Worm (Caenorhabditis elegans): ENCODE data around the gene rab-6.1.

DNA sequence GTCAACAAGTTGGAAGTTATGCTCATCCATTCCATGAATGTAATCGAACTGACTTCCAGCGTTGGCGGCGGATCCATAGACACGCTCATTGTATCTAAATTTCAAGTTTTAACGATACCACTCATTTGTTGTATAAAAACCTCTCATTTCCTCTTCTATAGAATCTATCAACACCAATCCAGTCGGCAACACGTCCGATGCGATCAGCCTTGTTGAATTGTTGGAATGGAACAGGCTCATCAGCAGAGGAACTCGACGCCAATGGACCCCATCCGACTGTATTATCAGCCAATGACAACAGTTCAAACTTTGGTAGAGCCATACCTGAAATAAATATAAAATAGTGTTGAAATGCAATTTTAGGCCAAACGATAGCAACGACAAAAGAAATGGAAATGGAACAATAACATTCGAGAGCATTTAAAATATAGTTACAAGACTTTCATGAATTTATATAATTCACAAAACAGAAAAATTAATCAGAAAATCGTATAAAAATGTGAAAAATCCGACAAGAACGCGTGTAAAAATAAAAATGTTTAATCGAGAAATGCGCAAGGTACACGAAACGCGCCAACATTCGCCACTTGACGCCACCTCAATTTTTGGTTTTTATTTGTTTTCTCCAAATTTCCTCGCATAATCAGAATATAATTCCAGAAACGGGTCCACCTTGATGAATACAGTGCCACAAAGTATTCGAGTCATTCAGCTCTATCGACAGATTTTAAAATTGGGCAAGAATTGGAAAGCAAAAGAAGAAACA is 34.3 kb downstream of the rab-6.1 start, which contains the start of the genes eif-3.D and R08D7.4:
- no peak for TF ChIP-seq ama-1 (optimal IDR thresholded peaks at IDR 0.05)
- TF ChIP-seq unc-62 (GFP tag; optimal IDR thresholded peaks at IDR 0.05) = no peak
- no peak for TF ChIP-seq elt-3 (tag; optimal IDR thresholded peaks at IDR 0.05)
- TF ChIP-seq fkh-10 (GFP tag; optimal IDR thresholded peaks at IDR 0.05) = no peak
- no peak for TF ChIP-seq jun-1 (tag; optimal IDR thresholded peaks at IDR 0.05)
- no peak for TF ChIP-seq nhr-11 (tag; optimal IDR thresholded peaks at IDR 0.05)

Data from whole organism, L3 larva.